Worm (Caenorhabditis elegans) whole organism, late embryonic: ENCODE measurements around the gene srv-2.

Source experiments
- C08G9.2 ChIP-seq: sonication (generic microtip); optimal IDR thresholded peaks from 2 replicates; lab custom pipeline; 2016; ENCODE audit warnings: mild to moderate bottlenecking, missing genetic modification characterization, moderate library complexity, missing compliant biosample characterization
- K09A11.1 ChIP-seq: sonication (generic microtip); optimal IDR thresholded peaks from 2 replicates; lab custom pipeline; 2017; ENCODE audit warnings: antibody characterized with exemption, mild to moderate bottlenecking, missing genetic modification characterization, missing compliant biosample characterization; ENCODE audit not compliant: insufficient read depth
- T23F11.4 ChIP-seq: fragments of 200-800 bp; sonication (Bioruptor generic); optimal IDR thresholded peaks from 2 replicates; lab custom pipeline; 2018; ENCODE audit warnings: mild to moderate bottlenecking, missing genetic modification characterization, missing compliant biosample characterization
- Y22D7AL.16 ChIP-seq: sonication (generic microtip); optimal IDR thresholded peaks from 2 replicates; lab custom pipeline; 2016; ENCODE audit warnings: missing genetic modification characterization, missing compliant biosample characterization
- ahr-1 ChIP-seq: sonication (generic microtip); optimal IDR thresholded peaks from 2 replicates; lab custom pipeline; 2016; ENCODE audit warnings: missing genetic modification characterization, missing compliant biosample characterization
- ceh-18 ChIP-seq: sonication (generic microtip); optimal IDR thresholded peaks from 2 replicates; lab custom pipeline; 2016; ENCODE audit warnings: missing genetic modification characterization, missing compliant biosample characterization
- ceh-2 ChIP-seq: sonication (generic microtip); optimal IDR thresholded peaks from 2 replicates; lab custom pipeline; 2016; ENCODE audit warnings: missing genotype, missing genetic modification characterization, missing compliant biosample characterization
- ceh-22 ChIP-seq: sonication (generic microtip); optimal IDR thresholded peaks from 2 replicates; lab custom pipeline; 2017; ENCODE audit warnings: missing biosample characterization, missing genetic modification characterization
- ceh-24 ChIP-seq: sonication (generic microtip); optimal IDR thresholded peaks from 2 replicates; lab custom pipeline; 2016; ENCODE audit warnings: mild to moderate bottlenecking, missing genetic modification characterization, missing compliant biosample characterization
- ceh-30 ChIP-seq: fragments of 150-350 bp; optimal IDR thresholded peaks from 2 replicates; lab custom pipeline; 2014; ENCODE audit warnings: missing biosample characterization, missing genetic modification characterization
- ceh-34 ChIP-seq: sonication (generic microtip); optimal IDR thresholded peaks from 2 replicates; lab custom pipeline; 2016; ENCODE audit warnings: mild to moderate bottlenecking, missing genetic modification characterization, missing compliant biosample characterization
- ceh-45 ChIP-seq: fragments of 200-800 bp; sonication (Bioruptor generic); IDR thresholded peaks from 2 replicates; pipeline ENCODE4 v1.3.6; 2022; ENCODE audit warnings: missing genetic modification reagents, missing genetic modification characterization, missing compliant biosample characterization
- ceh-6 ChIP-seq: fragments of 200-800 bp; sonication (Bioruptor generic); optimal IDR thresholded peaks from 2 replicates; lab custom pipeline; 2018; ENCODE audit warnings: mild to moderate bottlenecking, missing genetic modification characterization, missing compliant biosample characterization
- che-1 ChIP-seq: sonication (generic microtip); optimal IDR thresholded peaks from 2 replicates; lab custom pipeline; 2016; ENCODE audit warnings: mild to moderate bottlenecking, missing genetic modification characterization, missing compliant biosample characterization
- dve-1 ChIP-seq: sonication (generic microtip); optimal IDR thresholded peaks from 2 replicates; lab custom pipeline; 2017; ENCODE audit warnings: antibody characterized with exemption, mild to moderate bottlenecking, missing genetic modification characterization, missing compliant biosample characterization
- eyg-1 ChIP-seq: sonication (generic microtip); optimal IDR thresholded peaks from 2 replicates; lab custom pipeline; 2016; ENCODE audit warnings: missing genotype, missing genetic modification characterization, missing compliant biosample characterization
- fax-1 ChIP-seq: sonication (generic microtip); optimal IDR thresholded peaks from 2 replicates; lab custom pipeline; 2016; ENCODE audit warnings: missing genotype, missing genetic modification characterization, missing compliant biosample characterization
- gmeb-2 ChIP-seq: sonication (generic microtip); optimal IDR thresholded peaks from 2 replicates; lab custom pipeline; 2016; ENCODE audit warnings: missing genetic modification characterization, inconsistent platforms, missing compliant biosample characterization
- lin-11 ChIP-seq: fragments of 200-800 bp; sonication (Bioruptor generic); optimal IDR thresholded peaks from 2 replicates; lab custom pipeline; 2018; ENCODE audit warnings: mild to moderate bottlenecking, missing genetic modification characterization, missing compliant biosample characterization
- madf-2 ChIP-seq: sonication (generic microtip); optimal IDR thresholded peaks from 2 replicates; lab custom pipeline; 2017; ENCODE audit warnings: missing genetic modification characterization, missing compliant biosample characterization
- mec-3 ChIP-seq: sonication (generic microtip); optimal IDR thresholded peaks from 2 replicates; lab custom pipeline; 2016; ENCODE audit warnings: borderline replicate concordance, missing genetic modification characterization, missing compliant biosample characterization
- nfya-1 ChIP-seq: sonication (generic microtip); optimal IDR thresholded peaks from 2 replicates; lab custom pipeline; 2017; ENCODE audit warnings: missing genetic modification characterization, mild to moderate bottlenecking, missing compliant biosample characterization, antibody characterized with exemption, moderate library complexity
- nhr-11 ChIP-seq: fragments of 150-350 bp; optimal IDR thresholded peaks from 2 replicates; lab custom pipeline; 2014; ENCODE audit warnings: missing biosample characterization, missing genetic modification characterization
- odd-2 ChIP-seq: sonication (generic microtip); optimal IDR thresholded peaks from 2 replicates; lab custom pipeline; 2017; ENCODE audit warnings: antibody characterized with exemption, mild to moderate bottlenecking, missing genetic modification characterization, missing compliant biosample characterization
- pag-3 ChIP-seq: sonication (generic microtip); optimal IDR thresholded peaks from 2 replicates; lab custom pipeline; 2016; ENCODE audit warnings: missing compliant biosample characterization, missing genetic modification characterization, borderline replicate concordance
- pat-9 ChIP-seq: fragments of 200-800 bp; sonication (Bioruptor generic); optimal IDR thresholded peaks from 2 replicates; lab custom pipeline; 2018; ENCODE audit warnings: mild to moderate bottlenecking, missing genetic modification characterization, moderate library complexity, missing compliant biosample characterization
- pha-4 ChIP-seq: fragments of 150-350 bp; optimal IDR thresholded peaks from 2 replicates; lab custom pipeline; 2018; ENCODE audit warnings: missing biosample characterization, missing genetic modification reagents, missing genetic modification characterization
- pqm-1 ChIP-seq: sonication (generic microtip); optimal IDR thresholded peaks from 2 replicates; lab custom pipeline; 2016; ENCODE audit warnings: missing genetic modification characterization, missing compliant biosample characterization
- ref-2 ChIP-seq: sonication (generic microtip); optimal IDR thresholded peaks from 2 replicates; lab custom pipeline; 2016; ENCODE audit warnings: missing genetic modification characterization, missing compliant biosample characterization
- sdc-2 ChIP-seq: sonication (generic microtip); optimal IDR thresholded peaks from 2 replicates; lab custom pipeline; 2016; ENCODE audit warnings: missing genotype, missing genetic modification characterization, missing compliant biosample characterization
- unc-42 ChIP-seq: sonication (generic microtip); optimal IDR thresholded peaks from 2 replicates; lab custom pipeline; 2016; ENCODE audit warnings: missing genotype, missing genetic modification characterization, missing compliant biosample characterization
- zip-5 ChIP-seq: sonication (generic microtip); optimal IDR thresholded peaks from 2 replicates; lab custom pipeline; 2016; ENCODE audit warnings: missing genetic modification characterization, missing compliant biosample characterization
- ztf-16 ChIP-seq: sonication (generic microtip); optimal IDR thresholded peaks from 2 replicates; lab custom pipeline; 2017; ENCODE audit warnings: missing genetic modification characterization, missing compliant biosample characterization

Gene srv-2

DNA sequence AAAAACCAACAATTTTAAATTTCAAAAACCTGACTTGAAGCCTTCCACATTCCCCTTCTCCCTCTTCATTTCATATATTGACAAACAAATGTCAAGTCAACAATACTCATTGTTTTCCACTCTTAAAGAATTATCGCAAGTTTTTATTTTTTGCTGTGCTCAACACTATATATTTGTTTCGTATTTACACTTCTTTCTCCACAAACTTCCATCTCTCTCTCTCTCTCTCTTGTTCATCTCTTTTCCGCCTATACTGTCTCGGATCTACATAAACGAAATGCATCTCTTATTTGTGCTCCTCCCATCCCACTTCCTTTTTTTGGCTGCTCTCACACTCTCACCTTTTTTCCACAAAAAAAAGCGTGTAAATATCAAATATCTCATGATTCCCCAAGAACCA lies 10.7 kb upstream of the srv-2 start, which contains the start of gene C14A4.12:
TSS of gene C14A4.12 (plus strand) at position 301 of the 400 bp plus-strand sequence.
- TF ChIP-seq ahr-1 (tag; lab: Kevin White, UChicago) (no peak), zip-5 (no peak), fax-1 (tag; lab: Kevin White, UChicago) (no peak), ceh-34 (tag; lab: Kevin White, UChicago) (no peak), odd-2 (no peak)

DNA sequence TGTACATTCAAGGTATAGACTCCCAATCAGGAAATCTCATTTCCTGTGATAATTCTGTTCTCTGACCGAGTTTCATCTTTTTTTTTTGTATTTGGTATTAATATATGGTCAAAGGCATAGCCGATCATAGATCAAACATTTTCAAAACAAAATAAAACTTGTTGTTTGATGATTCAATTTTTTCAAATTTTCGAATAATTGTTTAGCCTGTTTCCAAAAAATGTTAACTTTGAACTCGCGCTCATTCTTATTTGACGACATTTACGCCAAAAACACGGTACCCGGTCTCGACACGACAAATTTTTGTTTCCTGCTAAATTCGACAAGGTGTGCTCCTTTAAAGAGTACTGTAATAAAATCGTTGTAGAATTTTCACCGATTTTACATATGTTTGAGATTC lies 6.7 kb upstream of the srv-2 start:
- TF ChIP-seq ztf-16 (no peak), pag-3 (tag; lab: Kevin White, UChicago) (no peak), ceh-34 (tag; lab: Kevin White, UChicago) (no peak), unc-42 (no peak), odd-2 (no peak), sdc-2 (tag; lab: Kevin White, UChicago) (no peak), ceh-30 (no peak), pqm-1 (no peak), dve-1 (tag; lab: Kevin White, UChicago) (no peak), K09A11.1 (tag; lab: Kevin White, UChicago) (no peak), ceh-22 (no peak), ceh-24 (tag; lab: Kevin White, UChicago) (no peak), ceh-2 (tag; lab: Kevin White, UChicago) (no peak)

DNA sequence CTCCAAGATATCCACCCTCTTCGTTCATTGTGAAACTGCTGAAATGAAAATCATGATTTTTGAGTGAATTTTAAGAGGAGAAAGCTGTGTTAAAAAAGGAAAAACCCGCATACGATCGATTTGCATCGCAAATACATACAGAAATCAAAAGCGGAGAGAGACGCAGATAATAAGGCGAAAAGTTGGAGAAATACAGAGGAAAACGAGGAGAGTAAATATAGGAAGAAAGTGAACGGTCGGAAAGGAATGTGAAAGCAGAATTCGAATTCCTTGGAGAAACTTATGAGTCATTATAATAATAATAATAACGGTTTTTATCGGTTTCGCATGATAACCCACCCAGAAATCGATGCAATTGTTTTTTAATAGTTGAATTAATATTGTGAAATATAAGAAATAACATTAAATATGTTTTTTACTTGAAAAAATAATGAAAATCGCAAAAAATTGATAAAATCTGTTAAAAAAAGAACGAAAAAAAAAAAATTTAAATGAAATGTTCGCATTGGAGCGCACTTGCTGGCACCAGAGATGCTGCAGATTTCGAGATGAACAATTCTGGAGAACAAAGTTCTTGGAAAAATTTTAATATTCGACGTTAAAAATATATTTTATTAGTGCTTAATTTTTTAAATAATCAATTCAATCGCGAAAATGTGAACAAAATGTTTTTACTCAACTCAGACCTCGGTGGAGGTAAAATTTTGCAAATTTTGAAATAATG lies 5.3 kb upstream of the srv-2 start, which contains the start of gene ccm-3:
TSS of gene ccm-3 (minus strand) at position 38 of the 724 bp plus-strand sequence.
- TF ChIP-seq zip-5 (no peak), nfya-1 (tag; lab: Kevin White, UChicago) (peak; percentile 21), T23F11.4 (GFP tag; lab: Kevin White, UChicago) (no peak)

DNA sequence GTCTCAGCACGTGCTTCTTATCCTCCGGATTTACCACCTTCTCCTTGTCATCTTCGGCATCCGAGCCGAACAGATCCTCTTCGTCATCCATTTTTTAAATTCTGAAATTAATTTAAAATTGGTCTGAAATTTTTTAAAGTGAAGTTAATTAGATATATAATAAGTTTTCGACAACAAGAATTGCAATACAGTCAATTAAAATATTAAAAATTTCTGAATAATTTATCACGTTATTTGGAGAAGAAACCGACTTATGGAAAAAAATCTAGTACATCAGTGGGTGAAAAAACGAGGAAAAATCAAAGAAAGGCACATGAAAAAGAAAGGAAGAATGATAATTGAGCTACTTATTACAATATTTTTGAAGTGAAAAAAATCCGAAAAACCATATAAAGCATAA lies 3.4 kb upstream of the srv-2 start, which contains the start of gene taf-13:
TSS of gene taf-13 (minus strand) at position 101 of the 400 bp plus-strand sequence.
- TF ChIP-seq lin-11 (tag; lab: Kevin White, UChicago) (no peak), C08G9.2 (tag; lab: Kevin White, UChicago) (no peak), eyg-1 (tag; lab: Kevin White, UChicago) (no peak), ceh-18 (tag; lab: Kevin White, UChicago) (no peak), unc-42 (no peak), mec-3 (tag; lab: Kevin White, UChicago) (no peak), nhr-11 (tag; lab: Kevin White, UChicago) (no peak)

DNA sequence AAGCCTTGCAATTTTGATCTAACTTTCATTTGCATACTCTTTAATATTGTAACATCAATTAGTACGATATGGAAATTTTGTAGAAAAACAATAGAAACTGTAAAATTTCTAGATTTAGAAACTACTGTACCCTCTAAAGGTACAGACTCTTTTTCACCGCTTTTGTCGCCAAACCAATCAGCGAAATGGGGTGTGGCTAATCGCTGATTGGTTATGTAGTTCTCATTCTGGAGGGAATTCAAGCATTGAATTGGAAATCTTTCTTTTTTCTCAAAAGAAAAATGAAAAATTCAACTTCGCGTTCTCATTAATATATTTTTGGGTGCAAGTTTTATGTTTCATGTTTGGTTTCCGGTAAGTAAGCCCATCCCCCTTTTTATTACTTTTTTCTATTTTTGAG lies 1.5 kb upstream of the srv-2 start:
- TF ChIP-seq nhr-11 (tag; lab: Kevin White, UChicago), result no peak
- TF ChIP-seq nfya-1 (tag; lab: Kevin White, UChicago), result peak; percentile 63

DNA sequence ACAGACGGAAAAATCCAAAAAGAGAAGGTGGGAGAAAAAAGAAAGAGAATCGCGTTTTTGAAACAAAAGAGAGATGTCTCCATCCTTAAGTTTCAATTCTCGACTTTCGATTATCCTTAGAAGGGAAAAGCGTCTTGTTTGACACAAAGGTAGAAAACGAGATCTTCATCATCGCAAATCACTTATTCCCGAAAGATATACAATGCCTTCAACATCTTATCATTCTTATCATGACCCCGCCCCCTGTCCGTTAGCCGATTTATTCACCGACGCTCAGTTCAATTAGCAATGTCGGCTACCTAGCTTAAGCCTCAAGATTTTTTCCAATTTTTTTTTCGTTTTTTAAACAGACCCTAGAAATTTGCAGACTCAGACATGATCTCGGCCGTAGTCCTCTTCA lies 3.1 kb downstream of the srv-2 start, which contains the start of gene C14A4.9:
TSS of gene C14A4.9 (plus strand) at position 368 of the 400 bp plus-strand sequence.
- TF ChIP-seq ceh-6 (GFP tag; lab: Kevin White, UChicago) (no peak), ceh-45 (GFP tag; lab: Robert Waterston, UW) (no peak), madf-2 (tag; lab: Kevin White, UChicago) (no peak), ceh-18 (tag; lab: Kevin White, UChicago) (no peak)

DNA sequence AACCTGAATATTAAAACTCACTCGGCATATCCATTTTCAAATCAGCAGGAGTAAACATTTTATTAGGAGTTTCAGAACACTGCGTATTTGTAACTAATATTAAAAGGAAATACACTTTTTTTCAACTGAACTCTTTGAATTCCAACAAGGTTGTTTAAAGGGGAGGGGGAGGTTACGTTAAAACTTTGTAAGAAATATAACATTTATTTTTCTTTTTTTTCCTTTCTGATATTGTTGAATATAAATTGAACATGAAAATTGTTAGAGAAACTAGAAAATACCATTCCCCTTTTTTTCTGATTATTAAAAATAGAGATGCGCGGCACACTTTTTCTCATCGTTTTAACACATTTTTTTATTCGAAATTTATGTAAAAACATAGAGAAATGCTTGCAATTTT lies 4.0 kb downstream of the srv-2 start, which contains the start of gene C14A4.8:
TSS of gene C14A4.8 (minus strand) at position 101 of the 400 bp plus-strand sequence.
- TF ChIP-seq ceh-45 (GFP tag; lab: Robert Waterston, UW), result no peak
- no peak for TF ChIP-seq gmeb-2 (tag; lab: Kevin White, UChicago)
- TF ChIP-seq ceh-6 (GFP tag; lab: Kevin White, UChicago), result no peak
- TF ChIP-seq nhr-11 (tag; lab: Kevin White, UChicago), result no peak
- no peak for TF ChIP-seq C08G9.2 (tag; lab: Kevin White, UChicago)
- TF ChIP-seq ceh-22, result no peak
- no peak for TF ChIP-seq zip-5
- TF ChIP-seq unc-42, result no peak
- no peak for TF ChIP-seq Y22D7AL.16 (tag; lab: Kevin White, UChicago)
- TF ChIP-seq pat-9, result no peak
- TF ChIP-seq ref-2 (tag; lab: Kevin White, UChicago), result no peak
- TF ChIP-seq che-1 (tag; lab: Kevin White, UChicago), result no peak
- TF ChIP-seq pha-4 (tag; lab: Kevin White, UChicago), result no peak
- TF ChIP-seq odd-2, result no peak
- TF ChIP-seq, all 69 proteins: peak for 0
